Fruit fly (Drosophila melanogaster) whole organism, embryonic: ENCODE results near the gene ND-13A.

Experiments
- CG10321 ChIP-seq: fragments of 200-800 bp; sonication (Bioruptor generic); IDR thresholded peaks from 2 replicates; pipeline ENCODE4 v1.3.6; 2022; ENCODE audit warnings: missing biosample characterization, missing genetic modification characterization
- CG10543 ChIP-seq: fragments of 200-800 bp; sonication (Bioruptor generic); optimal IDR thresholded peaks from 3 replicates; lab custom pipeline; 2017; ENCODE audit warnings: missing biosample characterization, mild to moderate bottlenecking, missing genetic modification characterization, moderate library complexity
- CG10979 ChIP-seq: fragments of 200-800 bp; sonication (Bioruptor generic); optimal IDR thresholded peaks from 2 replicates; lab custom pipeline; 2018; ENCODE audit warnings: missing biosample characterization, mild to moderate bottlenecking, missing genetic modification characterization, moderate library complexity
- CG14050 ChIP-seq: fragments of 200-800 bp; sonication (Bioruptor generic); IDR thresholded peaks from 3 replicates; pipeline ENCODE4 v1.3.6; 2022; ENCODE audit warnings: missing biosample characterization, missing genetic modification characterization
- CG15073 ChIP-seq: fragments of 200-800 bp; sonication (Bioruptor generic); optimal IDR thresholded peaks from 2 replicates; lab custom pipeline; 2016; ENCODE audit warnings: missing biosample characterization, missing genetic modification characterization
- CG15696 ChIP-seq: fragments of 200-800 bp; sonication (Bioruptor generic); optimal IDR thresholded peaks from 2 replicates; lab custom pipeline; 2019; ENCODE audit warnings: missing biosample characterization, mild to moderate bottlenecking, missing genetic modification characterization, moderate library complexity
- CG17385 ChIP-seq: fragments of 200-800 bp; sonication (Bioruptor generic); optimal IDR thresholded peaks from 3 replicates; lab custom pipeline; 2018; ENCODE audit warnings: missing biosample characterization, mild to moderate bottlenecking, missing genetic modification characterization
- CG1832 ChIP-seq: fragments of 200-800 bp; sonication (Bioruptor generic); optimal IDR thresholded peaks from 2 replicates; lab custom pipeline; 2017; ENCODE audit warnings: missing biosample characterization, mild to moderate bottlenecking, missing genetic modification characterization, inconsistent platforms
- CG32767 ChIP-seq: fragments of 200-800 bp; sonication (Bioruptor generic); IDR thresholded peaks from 2 replicates; pipeline ENCODE4 v1.3.6; 2022; ENCODE audit warnings: missing biosample characterization, missing genetic modification characterization
- CG34376 ChIP-seq: fragments of 200-800 bp; sonication (Bioruptor generic); optimal IDR thresholded peaks from 2 replicates; lab custom pipeline; 2018; ENCODE audit warnings: missing biosample characterization, mild to moderate bottlenecking, missing genetic modification characterization
- CG3847 ChIP-seq: fragments of 200-800 bp; sonication (Bioruptor generic); IDR thresholded peaks from 2 replicates; pipeline ENCODE4 v1.3.6; 2022; ENCODE audit warnings: missing biosample characterization, missing genetic modification characterization
- CG4854 ChIP-seq: fragments of 200-800 bp; sonication (Bioruptor generic); optimal IDR thresholded peaks from 2 replicates; lab custom pipeline; 2016; ENCODE audit warnings: missing biosample characterization, missing genetic modification characterization, inconsistent platforms
- CG8478 ChIP-seq: fragments of >200 bp; optimal IDR thresholded peaks from 2 replicates; lab custom pipeline; 2018
- CG8765 ChIP-seq: fragments of 200-800 bp; sonication (Bioruptor generic); IDR thresholded peaks from 2 replicates; pipeline ENCODE4 v1.3.6; 2022; ENCODE audit warnings: missing biosample characterization, missing genetic modification characterization
- CG9215 ChIP-seq: fragments of 200-800 bp; sonication (Bioruptor generic); IDR thresholded peaks from 2 replicates; pipeline ENCODE4 v1.3.6; 2022; ENCODE audit warnings: missing biosample characterization, missing genetic modification characterization
- CG9437 ChIP-seq: fragments of 200-800 bp; sonication (Bioruptor generic); optimal IDR thresholded peaks from 2 replicates; lab custom pipeline; 2018; ENCODE audit warnings: missing biosample characterization, mild to moderate bottlenecking, missing genetic modification characterization
- CTCF ChIP-seq: fragments of 200-800 bp; sonication (Bioruptor generic); optimal IDR thresholded peaks from 2 replicates; lab custom pipeline; 2017; ENCODE audit warnings: missing biosample characterization, mild to moderate bottlenecking, missing genetic modification characterization, moderate library complexity
- Camta ChIP-seq: fragments of 200-800 bp; sonication (Bioruptor generic); optimal IDR thresholded peaks from 2 replicates; lab custom pipeline; 2016; ENCODE audit warnings: missing biosample characterization, missing genetic modification characterization
- CkIIα-i1 ChIP-seq: fragments of 200-800 bp; sonication (Bioruptor generic); IDR thresholded peaks from 2 replicates; pipeline ENCODE4 v1.3.6; 2022; ENCODE audit warnings: missing biosample characterization, missing genetic modification characterization
- Dip2 ChIP-seq: fragments of 200-800 bp; sonication (Bioruptor generic); IDR thresholded peaks from 2 replicates; pipeline ENCODE4 v1.3.6; 2022; ENCODE audit warnings: missing biosample characterization, missing genetic modification characterization
- Doc3 ChIP-seq: fragments of 200-800 bp; sonication (Bioruptor generic); IDR thresholded peaks from 3 replicates; pipeline ENCODE4 v1.3.6; 2022; ENCODE audit warnings: missing biosample characterization, missing genetic modification characterization; ENCODE audit not compliant: partially characterized antibody
- Elba2 ChIP-seq: fragments of 200-800 bp; sonication (Bioruptor generic); optimal IDR thresholded peaks from 3 replicates; lab custom pipeline; 2016; ENCODE audit warnings: missing biosample characterization, missing genetic modification characterization
- Ets97D ChIP-seq: fragments of 200-800 bp; sonication (Bioruptor generic); optimal IDR thresholded peaks from 3 replicates; lab custom pipeline; 2016; ENCODE audit warnings: missing biosample characterization, missing genetic modification characterization
- Fer2 ChIP-seq: fragments of 200-800 bp; sonication (Bioruptor generic); optimal IDR thresholded peaks from 2 replicates; lab custom pipeline; 2018; ENCODE audit warnings: missing biosample characterization, mild to moderate bottlenecking, missing genetic modification characterization, moderate library complexity
- Lim3 ChIP-seq: fragments of 200-800 bp; sonication (Bioruptor generic); IDR thresholded peaks from 2 replicates; pipeline ENCODE4 v1.3.6; 2022; ENCODE audit warnings: missing biosample characterization, missing genetic modification characterization
- NC2α ChIP-seq: fragments of 200-800 bp; sonication (Bioruptor generic); optimal IDR thresholded peaks from 2 replicates; lab custom pipeline; 2016; ENCODE audit warnings: missing biosample characterization, missing genetic modification characterization
- NFAT ChIP-seq: fragments of 200-800 bp; sonication (Bioruptor generic); IDR thresholded peaks from 2 replicates; pipeline ENCODE4 v1.3.6; 2022; ENCODE audit warnings: missing biosample characterization, missing genetic modification characterization
- Opbp ChIP-seq: fragments of 200-800 bp; sonication (Bioruptor generic); IDR thresholded peaks from 3 replicates; pipeline ENCODE4 v1.3.6; 2022; ENCODE audit warnings: missing biosample characterization, missing genetic modification characterization; ENCODE audit not compliant: partially characterized antibody
- PHDP ChIP-seq: fragments of 200-800 bp; sonication (Bioruptor generic); optimal IDR thresholded peaks from 3 replicates; lab custom pipeline; 2018; ENCODE audit warnings: missing biosample characterization, mild to moderate bottlenecking, missing genetic modification characterization, moderate library complexity
- Pdp1 ChIP-seq, 2 experiments: fragments of 200-800 bp; sonication (Bioruptor generic); optimal IDR thresholded peaks; 3 replicates each; lab custom pipeline; 2016; ENCODE audit warnings: missing biosample characterization in 2 of 2, missing genetic modification characterization in 2 of 2, mild to moderate bottlenecking in 1 of 2, moderate library complexity in 1 of 2
- Side ChIP-seq: fragments of 200-800 bp; sonication (Bioruptor generic); optimal IDR thresholded peaks from 2 replicates; lab custom pipeline; 2016; ENCODE audit warnings: missing biosample characterization, missing genetic modification characterization
- Sry-δ ChIP-seq: fragments of 200-800 bp; sonication (Bioruptor generic); optimal IDR thresholded peaks from 2 replicates; lab custom pipeline; 2016; ENCODE audit warnings: missing biosample characterization, missing genetic modification characterization
- Stat92E ChIP-seq, 3 experiments: fragments of >200 bp in 2 of 3; fragments of 200-800 bp in 1 of 3; sonication (Bioruptor generic) in 1 of 3; optimal IDR thresholded peaks; 2 replicates each; lab custom pipeline; 2017 to 2019; ENCODE audit warnings: missing biosample characterization in 3 of 3, missing genetic modification characterization in 3 of 3, mild to moderate bottlenecking in 1 of 3, moderate library complexity in 1 of 3
- abd-A ChIP-seq: fragments of 200-800 bp; sonication (Bioruptor generic); optimal IDR thresholded peaks from 3 replicates; lab custom pipeline; 2019; ENCODE audit warnings: missing biosample characterization, mild to moderate bottlenecking, missing genetic modification characterization, moderate library complexity
- ac ChIP-seq: fragments of 200-800 bp; sonication (Bioruptor generic); optimal IDR thresholded peaks from 3 replicates; lab custom pipeline; 2017; ENCODE audit warnings: missing biosample characterization, mild to moderate bottlenecking, missing genetic modification characterization
- bsh ChIP-seq, 2 experiments: fragments of 200-800 bp; sonication (Bioruptor generic); optimal IDR thresholded peaks; 2 replicates each; lab custom pipeline; 2017 to 2018; ENCODE audit warnings: mild to moderate bottlenecking in 2 of 2, missing biosample characterization in 2 of 2, missing genetic modification characterization in 2 of 2, moderate library complexity in 1 of 2
- dmrt11E ChIP-seq: fragments of 200-800 bp; sonication (Bioruptor generic); optimal IDR thresholded peaks from 3 replicates; lab custom pipeline; 2018; ENCODE audit warnings: missing biosample characterization, mild to moderate bottlenecking, missing genetic modification characterization, moderate library complexity
- dpn ChIP-seq, 2 experiments: fragments of 200-800 bp; sonication (Bioruptor generic); optimal IDR thresholded peaks; 3 replicates each; lab custom pipeline; 2016; ENCODE audit warnings: missing biosample characterization in 2 of 2, missing genetic modification characterization in 2 of 2
- en ChIP-seq: fragments of 200-800 bp; sonication (Bioruptor generic); optimal IDR thresholded peaks from 2 replicates; lab custom pipeline; 2016; ENCODE audit warnings: missing biosample characterization, missing genetic modification characterization
- knrl ChIP-seq: fragments of 200-800 bp; sonication (Bioruptor generic); IDR thresholded peaks from 3 replicates; pipeline ENCODE4 v1.3.6; 2022; ENCODE audit warnings: missing biosample characterization, missing genetic modification characterization; ENCODE audit not compliant: partially characterized antibody
- nerfin-2 ChIP-seq: fragments of 200-800 bp; sonication (Bioruptor generic); IDR thresholded peaks from 2 replicates; pipeline ENCODE4 v1.3.6; 2022; ENCODE audit warnings: missing biosample characterization, missing genetic modification characterization; ENCODE audit not compliant: partially characterized antibody
- pb ChIP-seq: fragments of 200-800 bp; sonication (Bioruptor generic); optimal IDR thresholded peaks from 3 replicates; lab custom pipeline; 2016; ENCODE audit warnings: missing biosample characterization, missing genetic modification characterization
- pros ChIP-seq: fragments of 200-800 bp; sonication (Bioruptor generic); optimal IDR thresholded peaks from 3 replicates; lab custom pipeline; 2019; ENCODE audit warnings: missing biosample characterization, mild to moderate bottlenecking, missing genetic modification characterization, moderate library complexity
- ro ChIP-seq: fragments of 200-800 bp; sonication (Bioruptor generic); IDR thresholded peaks from 2 replicates; pipeline ENCODE4 v1.3.6; 2022; ENCODE audit warnings: missing biosample characterization, missing genetic modification characterization
- stc ChIP-seq: fragments of 200-800 bp; sonication (Bioruptor generic); IDR thresholded peaks from 2 replicates; pipeline ENCODE4 v1.3.6; 2022; ENCODE audit warnings: missing biosample characterization, missing genetic modification characterization
- sug ChIP-seq: fragments of 200-800 bp; optimal IDR thresholded peaks from 2 replicates; lab custom pipeline; 2019; ENCODE audit warnings: missing biosample characterization, mild to moderate bottlenecking, missing genetic modification characterization, moderate library complexity
- tgo ChIP-seq: fragments of 200-800 bp; sonication (Bioruptor generic); IDR thresholded peaks from 3 replicates; pipeline ENCODE4 v1.3.6; 2022; ENCODE audit warnings: missing biosample characterization, missing genetic modification characterization
- tin ChIP-seq: fragments of 200-800 bp; sonication (Bioruptor generic); optimal IDR thresholded peaks from 3 replicates; lab custom pipeline; 2016; ENCODE audit warnings: missing biosample characterization, missing genetic modification characterization
- ttk ChIP-seq: fragments of 200-800 bp; sonication (Bioruptor generic); IDR thresholded peaks from 2 replicates; pipeline ENCODE4 v2.1.2; 2022; ENCODE audit warnings: missing biosample characterization, missing genetic modification characterization
- unc-4 ChIP-seq: fragments of 200-800 bp; sonication (Bioruptor generic); IDR thresholded peaks from 2 replicates; pipeline ENCODE4 v1.3.6; 2022; ENCODE audit warnings: missing biosample characterization, missing genetic modification characterization; ENCODE audit not compliant: partially characterized antibody

ND-13A gene

DNA sequence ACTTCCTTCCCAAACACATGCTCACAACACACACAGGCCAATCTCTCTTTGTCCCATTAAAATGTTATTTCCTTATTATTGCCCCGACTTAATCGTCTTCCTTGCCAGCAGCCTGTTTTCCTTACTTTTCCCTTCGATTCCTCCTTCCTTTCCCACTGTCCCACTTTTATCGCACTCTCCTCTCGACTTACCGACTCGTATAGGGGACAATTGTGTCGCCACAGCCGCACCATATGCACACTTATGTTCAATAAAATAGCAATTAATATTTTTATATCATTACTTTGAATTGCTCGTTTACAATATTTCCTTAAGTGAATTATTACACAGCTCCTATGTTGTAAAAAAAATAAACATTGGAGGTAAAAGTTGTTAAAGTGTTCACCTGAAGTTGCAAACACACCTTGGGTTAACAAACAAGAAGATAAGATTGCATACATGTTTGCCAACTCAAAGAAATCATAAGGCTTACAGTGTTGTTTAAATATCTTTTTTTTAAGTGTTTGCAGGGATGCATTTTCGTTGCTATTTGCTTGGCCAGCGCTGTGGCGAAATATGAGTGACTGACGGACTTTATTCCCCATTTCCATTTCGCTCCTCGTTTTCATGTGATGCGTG lies 13.1 kb downstream of the ND-13A start (continued):
- peak; percentile 72 to 74 for TF ChIP-seq dpn (GFP tag; optimal IDR thresholded peaks at IDR 0.05; lab: Kevin White, UChicago)
- TF ChIP-seq ac (GFP tag; lab: Kevin White, UChicago) = peak; percentile 43
- TF ChIP-seq abd-A (tag; lab: Kevin White, UChicago) = peak; percentile 59
- TF ChIP-seq bsh (GFP tag; optimal IDR thresholded peaks at IDR 0.05; lab: Kevin White, UChicago) = peak; percentile 74 to 79
- no peak for TF ChIP-seq knrl (GFP tag; lab: Robert Waterston, UW)
- peak; percentile 39; the same call in 1 of the 3 replicates for TF ChIP-seq tgo (GFP tag; lab: Robert Waterston, UW)
- no peak for TF ChIP-seq nerfin-2
- TF ChIP-seq Sry-δ (GFP tag; lab: Kevin White, UChicago) = peak; percentile 33
- peak; percentile 26; the same call in 1 of the 3 replicates for TF ChIP-seq CG14050 (GFP tag; lab: Robert Waterston, UW)
- peak; percentile 44 for TF ChIP-seq CG34376 (GFP tag; lab: Kevin White, UChicago)
- no peak for TF ChIP-seq ro (GFP tag; lab: Robert Waterston, UW)
- no peak for TF ChIP-seq CG10321
- peak; percentile 30 for TF ChIP-seq NC2α (GFP tag; lab: Kevin White, UChicago)
- TF ChIP-seq CG15696 (tag; lab: Kevin White, UChicago) = peak; percentile 72
- peak; percentile 27; the same call in 1 of the 2 replicates for TF ChIP-seq CG9215 (GFP tag; lab: Robert Waterston, UW)
- TF ChIP-seq Fer2 (tag; lab: Kevin White, UChicago) = peak; percentile 39
- peak; percentile 68 for TF ChIP-seq CG4854 (GFP tag; lab: Kevin White, UChicago)
- peak; percentile 38 for TF ChIP-seq Ets97D (GFP tag; lab: Kevin White, UChicago)
- TF ChIP-seq Dip2 (GFP tag; lab: Robert Waterston, UW) = no peak
- peak; percentile 62 for TF ChIP-seq CG32767 (GFP tag; lab: Robert Waterston, UW)
- TF ChIP-seq ttk (GFP tag; lab: Robert Waterston, UW) = peak; percentile 54; the same call in 1 of the 2 replicates
- TF ChIP-seq Camta (GFP tag; lab: Kevin White, UChicago) = peak; percentile 55
- peak; percentile 34 for TF ChIP-seq CTCF (GFP tag; lab: Kevin White, UChicago)
- peak; percentile 13 for TF ChIP-seq CG15073 (GFP tag; lab: Kevin White, UChicago)
- no peak for TF ChIP-seq CG8478 (lab: Kevin White, UChicago)
- no peak for TF ChIP-seq Opbp (GFP tag; lab: Robert Waterston, UW)
- peak; percentile 49 for TF ChIP-seq tin (GFP tag; lab: Kevin White, UChicago)
- TF ChIP-seq CG8765 (GFP tag; lab: Robert Waterston, UW) = no peak
- TF ChIP-seq dmrt11E (tag; lab: Kevin White, UChicago) = peak; percentile 62
- TF ChIP-seq Elba2 (GFP tag; lab: Kevin White, UChicago) = no peak
- no peak for TF ChIP-seq Lim3
- peak; percentile 36 for TF ChIP-seq CG3847 (GFP tag; lab: Robert Waterston, UW)
- TF ChIP-seq pb (GFP tag; lab: Kevin White, UChicago) = peak; percentile 68
- peak; percentile 80 for TF ChIP-seq CG17385 (GFP tag; lab: Kevin White, UChicago)
- peak; percentile 76 for TF ChIP-seq CG9437 (GFP tag; lab: Kevin White, UChicago)
- TF ChIP-seq Side (GFP tag; lab: Kevin White, UChicago) = peak; percentile 55
- TF ChIP-seq PHDP (tag; lab: Kevin White, UChicago) = peak; percentile 85
- no peak for TF ChIP-seq Doc3 (GFP tag; lab: Robert Waterston, UW)
- no peak for TF ChIP-seq CG1832
- peak; percentile 47 for TF ChIP-seq sug
- TF ChIP-seq CG10543 (GFP tag; lab: Kevin White, UChicago) = peak; percentile 57
- TF ChIP-seq CG10979 (tag; lab: Kevin White, UChicago) = peak; percentile 79
- TF ChIP-seq en (GFP tag; lab: Kevin White, UChicago) = peak; percentile 54
- TF ChIP-seq NFAT = no peak
- TF ChIP-seq stc (GFP tag; lab: Robert Waterston, UW) = peak; percentile 69
- TF ChIP-seq Pdp1 (GFP tag; optimal IDR thresholded peaks at IDR 0.05; lab: Kevin White, UChicago) = peak; percentile 66 to 67
- TF ChIP-seq pros (GFP tag; lab: Kevin White, UChicago) = no peak
- TF ChIP-seq unc-4 (GFP tag; lab: Robert Waterston, UW) = no peak
- TF ChIP-seq Stat92E (GFP tag; optimal IDR thresholded peaks at IDR 0.05; lab: Kevin White, UChicago) = no peak
- TF ChIP-seq CkIIα-i1 (GFP tag; lab: Robert Waterston, UW) = no peak
